Worm (Caenorhabditis elegans) whole organism, L3 larva: ENCODE measurements around the gene ugt-1.

Source experiments
- R02D3.7 ChIP-seq: fragments of 150-350 bp; optimal IDR thresholded peaks from 2 replicates; lab custom pipeline; 2014; ENCODE audit warnings: missing biosample characterization, missing genetic modification characterization
- fos-1 ChIP-seq: fragments of 150-350 bp; optimal IDR thresholded peaks from 2 replicates; lab custom pipeline; 2014; ENCODE audit warnings: missing biosample characterization, missing genetic modification characterization
- lin-15B ChIP-seq: fragments of 150-350 bp; optimal IDR thresholded peaks from 2 replicates; lab custom pipeline; 2014; ENCODE audit warnings: missing biosample characterization, missing genetic modification characterization
- mml-1 ChIP-seq: fragments of 150-350 bp; sonication (generic microtip); optimal IDR thresholded peaks from 3 replicates; lab custom pipeline; 2014; ENCODE audit warnings: missing biosample characterization, missing genetic modification characterization
- nhr-12 ChIP-seq: fragments of 150-350 bp; optimal IDR thresholded peaks from 2 replicates; lab custom pipeline; 2014; ENCODE audit warnings: missing biosample characterization, missing genetic modification characterization
- nhr-25 ChIP-seq: sonication (generic microtip); optimal IDR thresholded peaks from 2 replicates; lab custom pipeline; 2017; ENCODE audit warnings: missing biosample characterization, missing genetic modification characterization
- nhr-43 ChIP-seq: sonication (generic microtip); optimal IDR thresholded peaks from 2 replicates; lab custom pipeline; 2016; ENCODE audit warnings: mild to moderate bottlenecking, missing genetic modification characterization, missing compliant biosample characterization; ENCODE audit not compliant: poor library complexity, severe bottlenecking
- pha-4 ChIP-seq: fragments of 150-350 bp; optimal IDR thresholded peaks from 2 replicates; lab custom pipeline; 2014; ENCODE audit warnings: missing biosample characterization, missing genetic modification reagents, missing genetic modification characterization
- sea-2 ChIP-seq: fragments of 150-350 bp; sonication (generic microtip); optimal IDR thresholded peaks from 4 replicates; lab custom pipeline; 2014; ENCODE audit warnings: missing biosample characterization, missing genetic modification reagents, missing genetic modification characterization
- skn-1 ChIP-seq: fragments of 150-350 bp; optimal IDR thresholded peaks from 2 replicates; lab custom pipeline; 2014; ENCODE audit warnings: missing biosample characterization, missing genetic modification characterization
- unc-62 ChIP-seq: fragments of 150-350 bp; sonication (generic microtip); optimal IDR thresholded peaks from 4 replicates; lab custom pipeline; 2014; ENCODE audit warnings: missing biosample characterization, missing genetic modification reagents, missing genetic modification characterization

The ugt-1 gene

DNA sequence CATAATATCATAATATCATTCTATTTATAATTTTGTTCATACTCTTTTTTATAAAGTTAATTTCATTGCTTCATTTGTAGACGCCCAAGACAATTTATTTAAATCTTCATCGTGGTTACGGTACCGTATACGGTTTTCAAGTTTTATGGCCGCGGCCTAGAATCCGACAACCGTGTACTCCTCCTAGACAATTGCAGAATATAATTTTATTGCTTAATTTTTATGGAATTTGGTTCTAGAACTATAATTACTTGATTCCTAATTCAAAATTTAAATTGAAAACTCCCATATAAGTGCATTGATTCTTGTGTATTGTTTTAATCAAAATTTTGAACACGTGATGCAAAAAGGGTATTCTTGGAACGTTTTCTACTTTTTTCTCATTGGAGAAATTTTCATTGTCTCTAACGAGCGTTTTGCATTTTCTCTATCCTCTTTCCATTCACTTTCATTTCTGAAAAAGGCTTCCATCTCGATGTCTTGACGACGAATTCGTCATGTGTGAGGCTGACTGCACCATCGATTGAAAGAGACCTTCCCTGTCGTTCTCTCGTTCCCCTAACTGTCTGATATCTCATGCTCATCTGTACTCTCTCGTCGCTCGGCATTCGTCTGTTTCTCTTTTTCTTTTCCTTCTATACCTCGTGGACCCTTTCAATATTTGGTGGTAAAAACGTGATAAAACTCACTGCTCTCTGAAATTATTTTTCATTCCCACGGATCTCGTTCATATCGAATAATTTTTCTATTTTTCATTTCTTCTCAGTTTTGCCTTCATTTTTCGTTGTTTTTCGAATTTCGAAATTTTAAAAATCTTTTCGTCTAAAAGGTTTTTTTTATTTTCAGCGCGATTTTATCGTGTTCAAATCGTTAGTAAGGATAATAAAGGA is 45.9 kb downstream of the ugt-1 start, which contains the start of gene pap-1 (continued):
- no peak for TF ChIP-seq nhr-25 (tag; lab: Kevin White, UChicago)
- TF ChIP-seq unc-62 (GFP tag; lab: Kevin White, UChicago), result no peak
- peak; percentile 15 for TF ChIP-seq nhr-43 (tag; lab: Kevin White, UChicago)
- TF ChIP-seq fos-1, result no peak
- TF ChIP-seq skn-1 (tag; lab: Kevin White, UChicago), result no peak
- TF ChIP-seq lin-15B (tag; lab: Kevin White, UChicago), result peak; percentile 1
- no peak for TF ChIP-seq mml-1 (tag; lab: Kevin White, UChicago)
- TF ChIP-seq sea-2, result no peak
- TF ChIP-seq nhr-12 (tag; lab: Kevin White, UChicago), result no peak
- no peak for TF ChIP-seq R02D3.7 (tag; lab: Kevin White, UChicago)
- peak; percentile 3 for TF ChIP-seq pha-4 (tag; lab: Kevin White, UChicago)
